Worm (Caenorhabditis elegans): Measurements from ENCODE around the gene C45G9.4.
"Not testable (repeated sequence)": the region's sequence is repeated elsewhere in the genome, so short reads cannot be mapped to it uniquely, and the experiment has no call there.

The C45G9.4 gene

DNA sequence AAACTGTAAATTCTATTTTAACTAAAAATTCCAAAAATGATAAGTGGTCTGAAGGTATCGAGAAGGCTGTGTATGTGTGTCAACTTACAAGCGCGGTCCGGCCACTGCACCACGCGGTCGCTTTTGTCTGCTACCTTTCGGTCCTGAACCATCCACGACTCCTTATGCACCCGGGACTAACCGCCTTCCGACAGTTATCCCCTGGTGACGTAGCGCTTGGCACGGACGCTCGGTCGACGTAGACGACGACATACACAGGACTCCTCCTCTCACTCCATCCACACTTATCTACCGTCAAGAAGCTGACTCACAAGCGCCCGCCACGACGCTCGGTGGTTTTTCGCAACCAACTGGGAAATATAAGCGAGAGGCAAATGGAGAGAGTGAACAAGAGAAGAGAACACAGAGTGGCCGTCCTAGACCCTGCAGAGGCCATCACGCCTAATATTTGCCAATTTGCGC is 31.1 kb upstream of the C45G9.4 start (continued):
- TF ChIP-seq mcd-1 (GFP tag; IDR thresholded peaks at IDR 0.05): peak; percentile 84
- TF ChIP-seq sea-2 (GFP tag; IDR thresholded peaks at IDR 0.05): peak; percentile 84
- peak; percentile 34; the same call in 1 of the 2 replicates for TF ChIP-seq cebp-2 (GFP tag; IDR thresholded peaks at IDR 0.05)
- peak; percentile 96 for TF ChIP-seq zfh-2 (GFP tag; conservative IDR thresholded peaks at IDR 0.05)
- TF ChIP-seq zim-3 (tag; optimal IDR thresholded peaks at IDR 0.05): peak; percentile 1
- peak; percentile 2 for TF ChIP-seq dpff-1 (tag; optimal IDR thresholded peaks at IDR 0.05)
- peak; percentile 71 for TF ChIP-seq ceh-100 (GFP tag; IDR thresholded peaks at IDR 0.05)
- TF ChIP-seq tlf-1 (GFP tag; optimal IDR thresholded peaks at IDR 0.05): peak; percentile 60
- TF ChIP-seq cebp-1 (GFP tag; IDR thresholded peaks at IDR 0.05): 0 out of 2 replicates have a peak, but pooled peaks have one; percentile 45
- not testable (repeated sequence) for TF ChIP-seq cebp-1 (tag; optimal IDR thresholded peaks at IDR 0.05)
- TF ChIP-seq mes-4 (tag; optimal IDR thresholded peaks at IDR 0.05): peak; percentile 54
- TF ChIP-seq hsf-1 (GFP tag; IDR thresholded peaks at IDR 0.05): 0 out of 2 replicates have a peak, but pooled peaks have one; percentile 55
- TF ChIP-seq rcor-1 (GFP tag; IDR thresholded peaks at IDR 0.05): peak; percentile 93
- peak; percentile 87 for TF ChIP-seq pbrm-1 (GFP tag; IDR thresholded peaks at IDR 0.05)
- TF ChIP-seq F23B12.7 (tag; optimal IDR thresholded peaks at IDR 0.05; ENCODE audit: insufficient read depth): peak; percentile 19
- peak; percentile 5 to 22 for TF ChIP-seq rec-8 (tag; optimal IDR thresholded peaks at IDR 0.05)
- peak; percentile 46 for TF ChIP-seq snpc-4 (GFP tag; optimal IDR thresholded peaks at IDR 0.05)
- TF ChIP-seq snpc-4 (tag; optimal IDR thresholded peaks at IDR 0.05): peak in 1 of 4 experiments; percentile 64

DNA sequence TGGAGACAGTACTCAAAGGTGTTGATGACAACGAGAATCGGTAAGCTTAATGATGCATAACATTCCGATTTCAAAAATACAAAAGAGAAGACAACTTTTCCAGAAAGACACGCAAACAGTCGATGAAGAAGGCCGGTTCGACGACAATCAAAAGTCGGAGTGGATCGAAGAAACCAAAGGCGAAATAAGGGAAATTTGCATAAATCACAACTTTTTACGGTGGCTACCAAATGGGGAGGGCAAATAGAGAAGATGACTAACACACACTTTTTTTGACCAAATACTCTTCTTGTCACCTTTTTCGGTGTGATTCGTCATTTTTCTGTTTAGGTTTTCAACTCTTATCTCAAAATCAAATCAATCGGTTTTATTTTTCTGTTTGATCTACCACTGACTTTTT is 26.3 kb upstream of the C45G9.4 start, which contains the start of gene C45G9.6:
Gene C45G9.6, plus strand, starts transcription at position 301 of the 400 bp plus-strand sequence.
- no peak for TF ChIP-seq let-607 (tag; optimal IDR thresholded peaks at IDR 0.05)
- TF ChIP-seq akir-1 (GFP tag; optimal IDR thresholded peaks at IDR 0.05): no peak
- no peak for TF ChIP-seq Y95B8A.8 (GFP tag; IDR thresholded peaks at IDR 0.05)
- TF ChIP-seq mes-4 (tag; optimal IDR thresholded peaks at IDR 0.05): no peak
- no peak for TF ChIP-seq pha-4 (tag; optimal IDR thresholded peaks at IDR 0.05)
- no peak for TF ChIP-seq nfya-1 (tag; optimal IDR thresholded peaks at IDR 0.05; ENCODE audit: borderline replicate concordance, insufficient read depth)
- TF ChIP-seq F52B5.7 (tag; optimal IDR thresholded peaks at IDR 0.05): no peak
- TF ChIP-seq chd-7 (tag; optimal IDR thresholded peaks at IDR 0.05): no peak
- TF ChIP-seq F55B11.4 (tag; optimal IDR thresholded peaks at IDR 0.05; ENCODE audit: borderline replicate concordance, insufficient read depth): no peak
- TF ChIP-seq bed-1 (GFP tag; IDR thresholded peaks at IDR 0.05): no peak
- TF ChIP-seq hmg-20 (GFP tag; IDR thresholded peaks at IDR 0.05): no peak
- no peak for TF ChIP-seq Y79H2A.3 (GFP tag; conservative IDR thresholded peaks at IDR 0.05)
- no peak for TF ChIP-seq snpc-3.4 (tag; optimal IDR thresholded peaks at IDR 0.05)
- no peak for TF ChIP-seq nhr-120 (GFP tag; IDR thresholded peaks at IDR 0.05)
- TF ChIP-seq dox-1 (GFP tag; IDR thresholded peaks at IDR 0.05): no peak
- no peak for TF ChIP-seq F23B12.7 (tag; optimal IDR thresholded peaks at IDR 0.05; ENCODE audit: insufficient read depth)
- TF ChIP-seq nhr-90 (tag; optimal IDR thresholded peaks at IDR 0.05): no peak
- TF ChIP-seq F49E8.2 (tag; optimal IDR thresholded peaks at IDR 0.05; ENCODE audit: insufficient read depth): no peak
- no peak for TF ChIP-seq rec-8 (tag; optimal IDR thresholded peaks at IDR 0.05)
- TF ChIP-seq gei-17 (GFP tag; optimal IDR thresholded peaks at IDR 0.05): no peak

DNA sequence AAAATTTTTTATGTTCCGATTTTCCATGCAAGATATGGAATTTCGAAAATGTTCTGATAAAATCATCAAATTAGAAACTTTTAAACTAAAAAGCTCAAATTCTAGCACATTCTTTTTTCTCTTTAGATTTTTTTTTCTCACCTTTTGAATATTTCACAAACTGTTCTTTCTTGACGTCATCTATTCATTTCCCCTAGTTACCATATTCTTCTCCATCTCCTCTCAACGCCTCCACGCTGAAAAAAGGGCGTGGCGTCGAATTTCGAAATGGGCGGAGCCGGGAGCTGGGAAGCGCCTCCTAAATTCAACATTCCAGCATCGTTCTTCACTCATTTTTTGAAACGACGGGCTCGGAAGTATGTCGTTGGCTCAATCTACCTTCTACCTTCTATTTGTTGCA is 20.4 kb upstream of the C45G9.4 start, which contains the start of gene nlp-43:
Gene nlp-43, plus strand, starts transcription at position 301 of the 400 bp plus-strand sequence.
- TF ChIP-seq aptf-3 (GFP tag; IDR thresholded peaks at IDR 0.05) (no peak), ceh-100 (GFP tag; IDR thresholded peaks at IDR 0.05) (no peak), F37B4.10 (GFP tag; IDR thresholded peaks at IDR 0.05) (no peak), zim-3 (tag; optimal IDR thresholded peaks at IDR 0.05) (no peak), lsy-27 (tag; optimal IDR thresholded peaks at IDR 0.05; ENCODE audit: borderline replicate concordance, insufficient read depth) (no peak), cebp-1 (GFP tag; IDR thresholded peaks at IDR 0.05) (no peak), cebp-1 (tag; optimal IDR thresholded peaks at IDR 0.05) (no peak), sptf-2 (GFP tag; optimal IDR thresholded peaks at IDR 0.05) (no peak), hmg-20 (GFP tag; IDR thresholded peaks at IDR 0.05) (no peak), Y67H2A.10 (GFP tag; conservative IDR thresholded peaks at IDR 0.05) (no peak), nhr-80 (tag; optimal IDR thresholded peaks at IDR 0.05) (no peak), F10E7.11 (tag; optimal IDR thresholded peaks at IDR 0.05) (no peak), F57C9.4 (tag; optimal IDR thresholded peaks at IDR 0.05) (no peak)
